Fruit fly (Drosophila melanogaster): ENCODE measurements around the gene hyx.

DNA sequence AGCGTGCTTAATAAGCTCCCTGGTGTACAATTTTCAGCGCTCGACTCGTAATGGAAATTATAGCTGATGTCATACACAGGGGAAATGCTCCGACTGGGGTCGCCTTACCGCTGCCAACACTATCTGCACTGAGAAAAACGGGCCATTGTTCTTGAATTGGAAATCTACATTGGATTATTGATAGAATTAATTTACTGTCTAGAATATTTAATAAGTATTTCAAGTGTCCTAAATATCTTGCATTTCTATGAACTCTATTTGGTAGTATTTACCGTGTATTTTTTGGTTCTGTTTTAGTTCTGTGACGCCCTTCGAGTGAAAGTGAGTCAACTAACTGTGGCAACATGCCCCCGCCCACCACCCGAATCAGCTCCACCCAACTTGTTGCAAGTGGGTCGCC is 44.8 kb downstream of the hyx start:
- TF ChIP-seq Sin3A (optimal IDR thresholded peaks at IDR 0.05), result no peak
- TF ChIP-seq insv (optimal IDR thresholded peaks at IDR 0.05), result no peak
